Worm (Caenorhabditis elegans): ENCODE measurements around the gene F22E5.20.
"Not testable (repeated sequence)": the region's sequence is repeated elsewhere in the genome, so short reads cannot be mapped to it uniquely, and the experiment has no call there.

Gene F22E5.20

ce11 chrII:2677534-2678168, 4.2 kb upstream of the F22E5.20 start, which contains the start of gene F22E5.17:
Gene F22E5.17, plus strand, starts transcription at chrII:2678041.
- peak in 1 of 2 experiments; percentile 10 for TF ChIP-seq lin-35 (GFP tag; optimal IDR thresholded peaks at IDR 0.05)
- peak; percentile 76 for TF ChIP-seq tlp-1 (tag; optimal IDR thresholded peaks at IDR 0.05)
- no peak for TF ChIP-seq sup-37 (GFP tag; optimal IDR thresholded peaks at IDR 0.05)
- TF ChIP-seq nhr-47 (tag; optimal IDR thresholded peaks at IDR 0.05) = no peak
- peak; percentile 69 for TF ChIP-seq pqm-1 (tag; optimal IDR thresholded peaks at IDR 0.05)
- TF ChIP-seq elt-2 (tag; optimal IDR thresholded peaks at IDR 0.05) = peak; percentile 93

ce11 chrII:2672320-2672719, 1.1 kb downstream of the F22E5.20 start, which contains the start of gene sri-57:
Gene sri-57, minus strand, starts transcription at chrII:2672420.
- TF ChIP-seq C16A3.4, nhr-12, pax-3 (tag; optimal IDR thresholded peaks at IDR 0.05): not testable (repeated sequence)

- TF ChIP-seq alr-1 (tag; optimal IDR thresholded peaks at IDR 0.05; ENCODE audit: borderline replicate concordance) (no peak), egl-27 (tag; optimal IDR thresholded peaks at IDR 0.05) (no peak), fos-1 (tag; optimal IDR thresholded peaks at IDR 0.05) (no peak), nhr-47 (tag; optimal IDR thresholded peaks at IDR 0.05) (no peak), ztf-4 (tag; optimal IDR thresholded peaks at IDR 0.05) (no peak), lin-13 (GFP tag; optimal IDR thresholded peaks at IDR 0.05) (no peak), sup-37 (GFP tag; optimal IDR thresholded peaks at IDR 0.05) (no peak), elt-2 (tag; optimal IDR thresholded peaks at IDR 0.05) (no peak), Y116A8C.19 (tag; optimal IDR thresholded peaks at IDR 0.05; ENCODE audit: borderline replicate concordance) (no peak), ets-5 (GFP tag; IDR thresholded peaks at IDR 0.05) (no peak), lin-35 (GFP tag; optimal IDR thresholded peaks at IDR 0.05) (no peak), tbx-2 (tag; optimal IDR thresholded peaks at IDR 0.05) (no peak), ceh-8 (GFP tag; optimal IDR thresholded peaks at IDR 0.05) (no peak), ceh-90 (tag; optimal IDR thresholded peaks at IDR 0.05) (no peak), hlh-17 (GFP tag; optimal IDR thresholded peaks at IDR 0.05; ENCODE audit: borderline replicate concordance) (no peak), hlh-4 (tag; optimal IDR thresholded peaks at IDR 0.05) (no peak), snu-23 (GFP tag; optimal IDR thresholded peaks at IDR 0.05) (no peak), ceh-82 (tag; optimal IDR thresholded peaks at IDR 0.05) (no peak), nhr-11 (tag; optimal IDR thresholded peaks at IDR 0.05) (no peak), nhr-77 (tag; optimal IDR thresholded peaks at IDR 0.05) (no peak)
Measured at ce11 chrII:2665606-2666005, 7.8 kb downstream of the F22E5.20 start, which contains the start of gene F22E5.22. Gene F22E5.22, plus strand, starts transcription at chrII:2665906.

ce11 chrII:2665081-2665480, 8.4 kb downstream of the F22E5.20 start, which contains the start of gene F22E5.2:
Gene F22E5.2, plus strand, starts transcription at chrII:2665381.
- not testable (repeated sequence) for TF ChIP-seq isw-1 (GFP tag; IDR thresholded peaks at IDR 0.05); egl-13 (tag; optimal IDR thresholded peaks at IDR 0.05); sox-4 (tag; optimal IDR thresholded peaks at IDR 0.05)

ce11 chrII:2659364-2659763, 14.1 kb downstream of the F22E5.20 start, which contains the start of gene gcy-21:
Gene gcy-21, plus strand, starts transcription at chrII:2659664.
- TF ChIP-seq efl-1 (optimal IDR thresholded peaks at IDR 0.05) (no peak), efl-1 (GFP tag; optimal IDR thresholded peaks at IDR 0.05 in 1 of 2) (peak in 1 of 2 experiments; percentile 13), lin-35 (GFP tag; optimal IDR thresholded peaks at IDR 0.05) (no peak), zag-1 (tag; optimal IDR thresholded peaks at IDR 0.05) (no peak), fkh-8 (tag; optimal IDR thresholded peaks at IDR 0.05) (peak; percentile 7), aly-2 (tag; optimal IDR thresholded peaks at IDR 0.05) (no peak), ztf-4 (tag; optimal IDR thresholded peaks at IDR 0.05) (no peak), unc-86 (tag; optimal IDR thresholded peaks at IDR 0.05) (no peak), unc-62 (GFP tag; optimal IDR thresholded peaks at IDR 0.05) (no peak), lin-13 (GFP tag; optimal IDR thresholded peaks at IDR 0.05) (no peak), unc-30 (tag; optimal IDR thresholded peaks at IDR 0.05) (no peak), tbx-2 (tag; optimal IDR thresholded peaks at IDR 0.05) (no peak)

Measured in whole organism, L1 larva.